Fruit fly (Drosophila melanogaster) whole organism, embryonic: ENCODE data around the gene Bet1.

Experiments used
- CG1233 ChIP-seq: fragments of 200-800 bp; sonication (Bioruptor generic); optimal IDR thresholded peaks from 4 replicates; lab custom pipeline; 2018; ENCODE audit warnings: missing biosample characterization, mild to moderate bottlenecking, missing genetic modification characterization
- CG14710 ChIP-seq: fragments of 200-800 bp; sonication (Bioruptor generic); optimal IDR thresholded peaks from 3 replicates; lab custom pipeline; 2019; ENCODE audit warnings: missing biosample characterization, mild to moderate bottlenecking, missing genetic modification characterization, moderate library complexity
- CG3726 ChIP-seq: fragments of 200-800 bp; sonication (Bioruptor generic); IDR thresholded peaks from 3 replicates; pipeline ENCODE4, ENCODE4 v1.3.6; 2022; ENCODE audit warnings: missing biosample characterization, missing genetic modification characterization
- Tbp ChIP-seq: fragments of >200 bp; optimal IDR thresholded peaks from 2 replicates; lab custom pipeline; 2018; ENCODE audit warnings: missing biosample characterization, missing genetic modification characterization
- en ChIP-seq: fragments of 200-800 bp; sonication (Bioruptor generic); optimal IDR thresholded peaks from 2 replicates; lab custom pipeline; 2016; ENCODE audit warnings: missing biosample characterization, missing genetic modification characterization
- grn ChIP-seq: fragments of 200-800 bp; sonication (Bioruptor generic); optimal IDR thresholded peaks from 3 replicates; lab custom pipeline; 2017; ENCODE audit warnings: missing biosample characterization, missing genetic modification characterization
- lmd ChIP-seq: fragments of 200-800 bp; sonication (Bioruptor generic); IDR thresholded peaks from 2 replicates; pipeline ENCODE4 v1.3.6; 2022; ENCODE audit warnings: missing biosample characterization, missing genetic modification characterization
- usp ChIP-seq: fragments of >200 bp; optimal IDR thresholded peaks from 2 replicates; lab custom pipeline; 2017; ENCODE audit warnings: missing biosample characterization, missing genetic modification characterization

- no peak for TF ChIP-seq usp (GFP tag; lab: Kevin White, UChicago)
- peak; percentile 87 for TF ChIP-seq lmd (GFP tag; lab: Robert Waterston, UW)
- peak; percentile 80 for TF ChIP-seq CG1233 (GFP tag; lab: Kevin White, UChicago)
- no peak for TF ChIP-seq CG3726
- peak; percentile 66 for TF ChIP-seq CG14710 (tag; lab: Kevin White, UChicago)
- no peak for TF ChIP-seq grn (GFP tag; lab: Kevin White, UChicago)
- TF ChIP-seq en (GFP tag; lab: Kevin White, UChicago) = no peak
- no peak for TF ChIP-seq Tbp
Measured at dm6 chr3L:19292440-19293175, 31.4 kb downstream of the Bet1 start, which contains the start of gene Gbs-76A.
